Fruit fly (Drosophila melanogaster): ENCODE results near the gene Tango10.
A peak's percentile ranks its signal among the peaks of the same experiment; 100 is the strongest.

Tango10 gene

DNA sequence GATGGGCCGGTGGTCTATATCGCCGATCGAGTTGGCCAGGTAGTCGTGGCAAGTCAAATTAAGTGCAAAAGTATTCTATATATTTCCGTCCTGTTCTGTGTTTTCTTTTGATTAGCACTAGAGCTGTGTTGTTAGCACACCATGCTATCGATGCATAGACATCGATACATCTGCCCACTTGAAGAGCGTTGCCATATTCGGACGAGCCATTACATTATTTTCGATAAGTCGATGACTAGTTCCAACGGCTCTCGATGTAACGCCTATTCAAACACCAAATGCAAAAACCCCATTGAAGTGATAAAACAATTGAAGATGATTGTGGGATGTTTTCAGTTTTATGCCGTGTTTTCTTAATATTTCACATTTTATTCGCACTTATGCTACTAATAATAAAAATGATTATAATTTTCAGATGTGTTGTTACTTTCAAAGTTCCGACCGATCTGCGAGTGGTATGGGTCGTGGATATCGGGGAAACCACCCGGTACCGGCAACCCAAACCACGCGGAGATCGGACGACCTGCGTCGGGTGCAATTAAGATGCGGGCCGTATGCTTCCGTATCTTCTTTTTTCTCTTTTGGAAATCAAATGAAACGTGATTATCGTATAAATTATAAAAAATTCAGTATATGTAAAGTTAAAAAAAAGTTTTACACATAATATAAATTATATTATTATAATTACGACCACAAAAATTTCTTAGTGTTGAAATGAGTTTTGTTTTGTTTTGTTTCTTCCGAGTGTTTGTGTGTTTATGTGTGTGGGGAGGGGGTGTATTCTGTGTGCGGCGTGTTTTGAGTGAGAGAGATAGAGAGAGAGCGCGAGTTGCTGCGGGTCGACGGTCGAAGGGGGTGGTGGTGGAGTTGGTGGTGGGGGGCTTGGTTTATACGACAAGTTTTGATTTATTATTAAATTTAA lies 10.0 kb upstream of the Tango10 start, which contains the start of gene FucT6 (continued):
- no peak for TF ChIP-seq psq (GFP tag; optimal IDR thresholded peaks at IDR 0.05)
- no peak for TF ChIP-seq CG7839 (tag; optimal IDR thresholded peaks at IDR 0.05)
- TF ChIP-seq B-H1 (GFP tag; IDR thresholded peaks at IDR 0.05): no peak; the same call in 2 of the 3 replicates
- no peak for TF ChIP-seq ash1 (GFP tag; optimal IDR thresholded peaks at IDR 0.05)
- peak; percentile 70 for TF ChIP-seq stwl (tag; optimal IDR thresholded peaks at IDR 0.05)
- peak; percentile 36 for TF ChIP-seq B-H2 (GFP tag; optimal IDR thresholded peaks at IDR 0.05)
- TF ChIP-seq CoRest (tag; optimal IDR thresholded peaks at IDR 0.05): peak; percentile 58
- TF ChIP-seq jing (GFP tag; optimal IDR thresholded peaks at IDR 0.05): no peak
- TF ChIP-seq crol (GFP tag; IDR thresholded peaks at IDR 0.05): peak; percentile 97
- peak; percentile 18 for TF ChIP-seq Meics (GFP tag; optimal IDR thresholded peaks at IDR 0.05)
- TF ChIP-seq insv (GFP tag; optimal IDR thresholded peaks at IDR 0.05): no peak
- TF ChIP-seq Trl (optimal IDR thresholded peaks at IDR 0.05): peak; percentile 35 to 56
- no peak for TF ChIP-seq Trl (GFP tag; optimal IDR thresholded peaks at IDR 0.05)
- no peak for TF ChIP-seq chif (GFP tag; optimal IDR thresholded peaks at IDR 0.05)
- TF ChIP-seq CG15514 (GFP tag; optimal IDR thresholded peaks at IDR 0.05): peak; percentile 98
- TF ChIP-seq CG6683 (GFP tag; optimal IDR thresholded peaks at IDR 0.05): peak; percentile 21
- peak; percentile 6 for TF ChIP-seq CG10209 (GFP tag; optimal IDR thresholded peaks at IDR 0.05)
- no peak for TF ChIP-seq CG10366 (GFP tag; IDR thresholded peaks at IDR 0.05)
- TF ChIP-seq repo (GFP tag; optimal IDR thresholded peaks at IDR 0.05): no peak
- no peak for TF ChIP-seq onecut (GFP tag; IDR thresholded peaks at IDR 0.05)
- no peak for TF ChIP-seq CG14050 (GFP tag; IDR thresholded peaks at IDR 0.05)
- peak; percentile 45 for TF ChIP-seq YL-1 (GFP tag; optimal IDR thresholded peaks at IDR 0.05)
- no peak for TF ChIP-seq CG3726 (GFP tag; IDR thresholded peaks at IDR 0.05)
- no peak for TF ChIP-seq CG12769 (tag; optimal IDR thresholded peaks at IDR 0.05)
- no peak for TF ChIP-seq CG11085 (GFP tag; IDR thresholded peaks at IDR 0.05)
- TF ChIP-seq CG31441 (GFP tag; IDR thresholded peaks at IDR 0.05): 0 out of 2 replicates have a peak, but pooled peaks have one; percentile 1
- TF ChIP-seq zf30C (GFP tag; optimal IDR thresholded peaks at IDR 0.05): no peak
- TF ChIP-seq CG34422 (GFP tag; IDR thresholded peaks at IDR 0.05): no peak
- no peak for TF ChIP-seq CG13894 (tag; optimal IDR thresholded peaks at IDR 0.05)
- no peak for TF ChIP-seq CG5245 (GFP tag; optimal IDR thresholded peaks at IDR 0.05)
- peak; percentile 84 for TF ChIP-seq knrl (GFP tag; IDR thresholded peaks at IDR 0.05; ENCODE audit: partially characterized antibody)
- no peak for TF ChIP-seq CG12071 (GFP tag; optimal IDR thresholded peaks at IDR 0.05)
- no peak for TF ChIP-seq gsb-n (tag; optimal IDR thresholded peaks at IDR 0.05)
- no peak for TF ChIP-seq CG1233 (GFP tag; optimal IDR thresholded peaks at IDR 0.05)
- peak; percentile 2 for TF ChIP-seq CG2712 (tag; optimal IDR thresholded peaks at IDR 0.05)
- peak; percentile 85 for TF ChIP-seq CG7963 (GFP tag; IDR thresholded peaks at IDR 0.05; ENCODE audit: partially characterized antibody)
- peak; percentile 89 for TF ChIP-seq BEAF-32 (GFP tag; optimal IDR thresholded peaks at IDR 0.05)
- peak; percentile 83 for TF ChIP-seq Scr (GFP tag; IDR thresholded peaks at IDR 0.05; ENCODE audit: partially characterized antibody)
- TF ChIP-seq CG8388 (GFP tag; optimal IDR thresholded peaks at IDR 0.05): no peak
- no peak for TF ChIP-seq Dad (GFP tag; optimal IDR thresholded peaks at IDR 0.05)
- TF ChIP-seq gt (GFP tag; IDR thresholded peaks at IDR 0.05): no peak
- TF ChIP-seq bsh (GFP tag; optimal IDR thresholded peaks at IDR 0.05): peak in 1 of 2 experiments; percentile 33
- no peak for TF ChIP-seq CG15011 (GFP tag; optimal IDR thresholded peaks at IDR 0.05)
- no peak for TF ChIP-seq CG15073 (GFP tag; optimal IDR thresholded peaks at IDR 0.05)
- TF ChIP-seq CG42726 (GFP tag; IDR thresholded peaks at IDR 0.05; ENCODE audit: partially characterized antibody): peak; percentile 81
- TF ChIP-seq gro (GFP tag; optimal IDR thresholded peaks at IDR 0.05): no peak
- TF ChIP-seq ranshi (GFP tag; IDR thresholded peaks at IDR 0.05): 0 out of 2 replicates have a peak, but pooled peaks have one; percentile 21
- no peak for TF ChIP-seq Atf-2 (GFP tag; optimal IDR thresholded peaks at IDR 0.05)
- no peak for TF ChIP-seq hth (optimal IDR thresholded peaks at IDR 0.05)
